Worm (Caenorhabditis elegans): ENCODE results near the gene C03H5.6.

Gene C03H5.6

ce11 chrII:410832-411231 is 11.6 kb upstream of the C03H5.6 start, which contains the start of the genes dnsn-1 and C24H12.4 (continued):
- TF ChIP-seq F22D6.2 (tag; optimal IDR thresholded peaks at IDR 0.05) (peak; percentile 12), cebp-1 (GFP tag; IDR thresholded peaks at IDR 0.05) (no peak), cebp-1 (tag; optimal IDR thresholded peaks at IDR 0.05) (peak; percentile 80), let-526 (GFP tag; IDR thresholded peaks at IDR 0.05) (no peak), let-607 (tag; optimal IDR thresholded peaks at IDR 0.05) (peak in 1 of 2 experiments; percentile 57), madf-10 (tag; optimal IDR thresholded peaks at IDR 0.05) (peak; percentile 18), ccch-3 (GFP tag; optimal IDR thresholded peaks at IDR 0.05) (no peak), nhr-90 (tag; optimal IDR thresholded peaks at IDR 0.05) (no peak), Y79H2A.3 (GFP tag; conservative IDR thresholded peaks at IDR 0.05) (no peak), egl-18 (GFP tag; IDR thresholded peaks at IDR 0.05) (no peak), nfya-2 (GFP tag; IDR thresholded peaks at IDR 0.05) (no peak), F57C9.4 (tag; optimal IDR thresholded peaks at IDR 0.05) (no peak), Y53G8AR.9 (GFP tag; conservative IDR thresholded peaks at IDR 0.05) (peak; percentile 91), mxl-1 (tag; optimal IDR thresholded peaks at IDR 0.05) (no peak), lin-35 (GFP tag; optimal IDR thresholded peaks at IDR 0.05) (peak in 2 of 3 experiments; percentile 37 to 96)

DNA sequence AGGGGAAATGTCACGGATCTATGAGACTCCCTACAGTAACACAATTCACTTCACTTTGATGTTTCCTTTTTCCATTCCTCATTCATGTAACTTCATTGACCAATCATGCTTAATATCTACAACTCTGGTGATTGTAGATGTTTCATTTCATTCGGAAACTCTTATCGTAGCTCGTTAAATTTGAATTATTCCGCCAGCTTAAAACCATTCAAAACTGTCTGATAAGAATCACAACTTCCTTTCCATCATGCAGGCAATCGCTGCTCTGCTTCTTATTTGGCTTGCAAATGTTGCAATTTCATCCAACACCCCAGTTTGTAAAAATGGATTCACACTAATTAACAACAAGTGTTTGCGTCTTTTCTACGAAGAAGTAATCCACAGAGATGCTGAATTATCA is 3.2 kb upstream of the C03H5.6 start, which contains the start of gene clec-10:
Gene clec-10 (plus strand): TSS at position 244 of the 400 bp plus-strand sequence.
- TF ChIP-seq B0035.1 (tag; optimal IDR thresholded peaks at IDR 0.05) (no peak), nhr-80 (tag; optimal IDR thresholded peaks at IDR 0.05) (peak; percentile 35)

ce11 chrII:401211-401610 is 2.0 kb upstream of the C03H5.6 start:
- TF ChIP-seq madf-10 (tag; optimal IDR thresholded peaks at IDR 0.05): no peak
- TF ChIP-seq zfh-2 (GFP tag; conservative IDR thresholded peaks at IDR 0.05): 0 out of 2 replicates have a peak, but pooled peaks have one; percentile 26

- TF ChIP-seq madf-6 (GFP tag; IDR thresholded peaks at IDR 0.05) (no peak), snpc-1.1 (tag; optimal IDR thresholded peaks at IDR 0.05; ENCODE audit: insufficient read depth) (no peak), mel-28 (tag; optimal IDR thresholded peaks at IDR 0.05; ENCODE audit: borderline replicate concordance) (no peak), snpc-3.4 (tag; optimal IDR thresholded peaks at IDR 0.05) (no peak), K12H6.12 (tag; optimal IDR thresholded peaks at IDR 0.05) (no peak), cebp-2 (GFP tag; IDR thresholded peaks at IDR 0.05) (no peak), ceh-79 (tag; optimal IDR thresholded peaks at IDR 0.05) (no peak), nhr-179 (tag; optimal IDR thresholded peaks at IDR 0.05) (no peak)
Observed at ce11 chrII:400167-400566, 946 bp upstream of the C03H5.6 start.

DNA sequence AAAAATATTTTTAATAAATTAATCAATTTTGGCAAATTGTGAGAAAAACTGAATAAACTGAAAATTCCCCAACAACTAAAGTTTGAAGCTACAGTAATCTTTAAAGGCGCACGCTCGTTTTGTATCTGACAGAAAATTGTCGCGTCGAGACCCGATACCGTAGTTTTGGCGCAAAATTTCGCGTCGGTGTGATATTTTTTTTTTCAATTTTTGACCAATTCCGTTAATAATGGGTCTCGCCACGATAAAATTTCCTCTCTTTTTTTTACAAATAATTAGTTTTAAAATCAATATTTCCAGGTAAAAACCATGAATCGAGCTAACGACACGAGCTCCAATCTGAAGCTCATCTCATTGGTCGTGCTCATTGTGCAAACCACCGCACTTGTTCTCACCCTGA is 10.7 kb downstream of the C03H5.6 start, which contains the start of gene nstp-4:
Gene nstp-4 (plus strand): TSS at position 301 of the 400 bp plus-strand sequence.
- no peak for TF ChIP-seq tlf-1 (GFP tag; optimal IDR thresholded peaks at IDR 0.05)
- no peak for TF ChIP-seq ekl-4 (GFP tag; IDR thresholded peaks at IDR 0.05)
- no peak for TF ChIP-seq lag-1 (GFP tag; IDR thresholded peaks at IDR 0.05)
- TF ChIP-seq ceh-91 (GFP tag; IDR thresholded peaks at IDR 0.05): no peak
- TF ChIP-seq ztf-6 (GFP tag; IDR thresholded peaks at IDR 0.05): no peak
- no peak for TF ChIP-seq somi-1 (GFP tag; optimal IDR thresholded peaks at IDR 0.05)
- no peak for TF ChIP-seq F22D6.2 (tag; optimal IDR thresholded peaks at IDR 0.05)
- no peak for TF ChIP-seq tbp1 (GFP tag; optimal IDR thresholded peaks at IDR 0.05)
- no peak for TF ChIP-seq ceh-40 (GFP tag; IDR thresholded peaks at IDR 0.05)

Measured in whole organism, young adult.